Worm (Caenorhabditis elegans): ENCODE results near the gene fezf-1.

DNA sequence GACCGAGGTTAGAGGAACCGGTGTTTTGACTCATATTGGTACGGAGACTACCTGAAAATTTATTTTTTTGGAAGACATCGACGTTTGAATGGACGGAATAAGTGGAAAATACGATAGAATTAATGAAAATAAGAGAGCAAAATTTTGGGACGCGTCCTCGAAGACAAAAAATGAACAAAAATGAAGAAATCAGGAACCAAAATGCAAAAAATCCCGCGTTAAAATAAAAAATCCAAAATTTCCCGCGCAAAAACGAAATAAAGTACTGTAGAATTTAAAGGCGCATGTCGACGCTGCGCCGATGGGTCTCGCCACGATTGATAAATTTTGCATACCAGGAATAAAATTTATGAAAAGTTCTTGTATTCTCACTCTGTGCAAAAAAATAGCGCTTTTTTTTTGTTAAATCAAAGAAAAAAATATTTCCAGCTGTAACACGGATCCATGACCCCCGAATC is 46.2 kb downstream of the fezf-1 start, which contains the start of gene puf-3:
- TF ChIP-seq hlh-30 (tag; optimal IDR thresholded peaks at IDR 0.05; ENCODE audit: insufficient read depth) (no peak), ama-1 (optimal IDR thresholded peaks at IDR 0.05) (no peak), mec-3 (tag; optimal IDR thresholded peaks at IDR 0.05; ENCODE audit: borderline replicate concordance) (no peak), ahr-1 (tag; optimal IDR thresholded peaks at IDR 0.05) (no peak), nfya-1 (tag; optimal IDR thresholded peaks at IDR 0.05) (no peak), lim-6 (tag; optimal IDR thresholded peaks at IDR 0.05) (no peak), pha-2 (tag; optimal IDR thresholded peaks at IDR 0.05) (no peak), gmeb-2 (tag; optimal IDR thresholded peaks at IDR 0.05) (no peak), Y22D7AL.16 (tag; optimal IDR thresholded peaks at IDR 0.05) (no peak), elt-2 (tag; optimal IDR thresholded peaks at IDR 0.05) (no peak), pha-4 (tag; optimal IDR thresholded peaks at IDR 0.05) (no peak), ceh-48 (tag; optimal IDR thresholded peaks at IDR 0.05) (no peak)
